Worm (Caenorhabditis elegans): ENCODE results near the gene W01A11.7.

DNA sequence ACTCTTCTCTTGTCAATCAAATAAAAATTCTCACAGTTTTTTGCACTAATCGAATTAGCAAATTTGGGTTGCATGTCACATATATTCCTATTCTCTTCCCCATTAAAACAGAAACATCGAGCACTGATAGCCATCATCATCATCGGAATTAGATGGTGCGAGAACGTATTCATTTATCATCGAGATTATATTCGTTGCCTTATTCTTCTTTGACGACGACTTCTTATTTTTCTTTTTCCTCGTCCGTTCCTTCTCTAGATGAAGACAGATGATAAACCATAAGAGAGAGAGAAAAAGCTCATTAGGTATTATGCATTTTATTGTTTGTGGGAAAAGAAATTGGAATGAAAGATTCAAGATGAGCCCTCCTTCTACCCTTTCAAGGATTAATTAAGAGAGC is 34.0 kb downstream of the W01A11.7 start:
- TF ChIP-seq W03F9.2 (tag; optimal IDR thresholded peaks at IDR 0.05) (no peak), him-1 (tag; optimal IDR thresholded peaks at IDR 0.05) (no peak), dao-5 (tag; optimal IDR thresholded peaks at IDR 0.05) (no peak)
